Worm (Caenorhabditis elegans) whole organism, L2 larva: ENCODE data around the gene lin-7.

ENCODE experiments used
- Y55F3AM.14 ChIP-seq: fragments of 200-800 bp; sonication (Bioruptor generic); optimal IDR thresholded peaks from 2 replicates; lab custom pipeline; 2018; ENCODE audit warnings: mild to moderate bottlenecking, missing genetic modification characterization, missing compliant biosample characterization
- crh-2 ChIP-seq: sonication (generic microtip); optimal IDR thresholded peaks from 2 replicates; lab custom pipeline; 2017; ENCODE audit warnings: missing biosample characterization, missing genetic modification characterization
- sma-9 ChIP-seq, 2 experiments: fragments of 150-350 bp in 1 of 2; sonication (generic microtip) in 1 of 2; optimal IDR thresholded peaks; 2 replicates each; lab custom pipeline; 2014 to 2016; ENCODE audit warnings: missing genetic modification characterization in 2 of 2, mild to moderate bottlenecking in 1 of 2, missing biosample characterization in 1 of 2, missing compliant biosample characterization in 1 of 2, missing genetic modification reagents in 1 of 2, moderate library complexity in 1 of 2
- unc-62 ChIP-seq: fragments of 150-350 bp; optimal IDR thresholded peaks from 2 replicates; lab custom pipeline; 2014; ENCODE audit warnings: missing biosample characterization, missing genetic modification reagents, missing genetic modification characterization

DNA sequence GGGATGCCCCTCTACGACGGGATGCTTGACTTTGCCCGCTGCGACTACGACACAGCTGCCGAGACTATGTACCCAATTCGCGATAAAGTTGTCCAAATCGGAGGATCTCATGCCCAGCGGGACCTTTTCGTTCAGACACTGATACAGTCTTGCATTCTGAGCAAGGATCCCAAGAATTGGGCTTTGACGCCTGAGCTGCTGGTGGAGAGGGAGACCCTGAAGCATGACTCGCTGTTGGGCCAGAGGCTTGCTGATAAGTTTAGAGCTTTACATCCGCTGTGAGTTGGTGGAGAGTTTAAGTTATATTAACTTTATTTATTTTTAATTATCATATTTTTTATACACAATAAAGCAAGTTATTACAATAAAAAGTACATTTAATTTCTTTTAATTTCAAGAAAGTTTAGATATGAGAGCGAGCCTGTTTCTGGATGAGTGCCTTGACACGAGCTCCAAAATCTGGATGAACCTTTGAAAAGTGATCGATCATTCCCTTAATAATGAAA, 49.9 kb downstream of the lin-7 start:
- TF ChIP-seq crh-2 (no peak), sma-9 (GFP tag; optimal IDR thresholded peaks at IDR 0.05; lab: Kevin White, UChicago) (no peak), sma-9 (tag; optimal IDR thresholded peaks at IDR 0.05; lab: Kevin White, UChicago) (no peak), Y55F3AM.14 (GFP tag; lab: Kevin White, UChicago) (no peak), unc-62 (GFP tag; lab: Kevin White, UChicago) (no peak)
